Fruit fly (Drosophila melanogaster) whole organism, embryonic: Measurements from ENCODE around the gene CG10801.
A peak's percentile ranks its signal among the peaks of the same experiment; 100 is the strongest.

Source experiments
- Blimp-1 ChIP-seq: fragments of 200-800 bp; sonication (Bioruptor generic); optimal IDR thresholded peaks from 3 replicates; lab custom pipeline; 2018; ENCODE audit warnings: missing biosample characterization, missing genetic modification characterization, mild to moderate bottlenecking, moderate library complexity, missing genetic modification reagents
- CG10543 ChIP-seq: fragments of 200-800 bp; sonication (Bioruptor generic); optimal IDR thresholded peaks from 3 replicates; lab custom pipeline; 2017; ENCODE audit warnings: missing biosample characterization, mild to moderate bottlenecking, missing genetic modification characterization, moderate library complexity
- CG10654 ChIP-seq: fragments of 200-800 bp; sonication (Bioruptor generic); optimal IDR thresholded peaks from 2 replicates; lab custom pipeline; 2016; ENCODE audit warnings: missing biosample characterization, missing genetic modification characterization
- CG11085 ChIP-seq: fragments of 200-800 bp; sonication (Bioruptor generic); IDR thresholded peaks from 2 replicates; pipeline ENCODE4 v1.3.6; 2022; ENCODE audit warnings: missing biosample characterization, missing genetic modification characterization
- CG1233 ChIP-seq: fragments of 200-800 bp; sonication (Bioruptor generic); optimal IDR thresholded peaks from 4 replicates; lab custom pipeline; 2018; ENCODE audit warnings: missing biosample characterization, mild to moderate bottlenecking, missing genetic modification characterization
- CG12769 ChIP-seq: fragments of 200-800 bp; sonication (Bioruptor generic); optimal IDR thresholded peaks from 2 replicates; lab custom pipeline; 2019; ENCODE audit warnings: missing biosample characterization, mild to moderate bottlenecking, missing genetic modification characterization, moderate library complexity
- CG14710 ChIP-seq: fragments of 200-800 bp; sonication (Bioruptor generic); optimal IDR thresholded peaks from 3 replicates; lab custom pipeline; 2019; ENCODE audit warnings: missing biosample characterization, mild to moderate bottlenecking, missing genetic modification characterization, moderate library complexity
- CG1602 ChIP-seq: fragments of 200-800 bp; sonication (Bioruptor generic); optimal IDR thresholded peaks from 3 replicates; lab custom pipeline; 2016; ENCODE audit warnings: missing biosample characterization, missing genetic modification characterization
- CG1603 ChIP-seq: fragments of 200-800 bp; sonication (Bioruptor generic); optimal IDR thresholded peaks from 2 replicates; lab custom pipeline; 2019; ENCODE audit warnings: missing biosample characterization, mild to moderate bottlenecking, missing genetic modification characterization, moderate library complexity
- CG17568 ChIP-seq: fragments of 200-800 bp; sonication (Bioruptor generic); optimal IDR thresholded peaks from 2 replicates; lab custom pipeline; 2018; ENCODE audit warnings: missing biosample characterization, mild to moderate bottlenecking, missing genetic modification characterization, moderate library complexity
- CG18262 ChIP-seq: fragments of 200-800 bp; optimal IDR thresholded peaks from 3 replicates; lab custom pipeline; 2019; ENCODE audit warnings: missing biosample characterization, mild to moderate bottlenecking, missing genetic modification characterization, moderate library complexity
- CG4360 ChIP-seq: fragments of 200-800 bp; sonication (Bioruptor generic); IDR thresholded peaks from 2 replicates; pipeline ENCODE4 v1.3.6; 2022; ENCODE audit warnings: missing biosample characterization, missing genetic modification characterization
- CG43689 ChIP-seq: fragments of 200-800 bp; sonication (Bioruptor generic); IDR thresholded peaks from 2 replicates; pipeline ENCODE4 v1.3.6; 2022; ENCODE audit warnings: missing biosample characterization, missing genetic modification characterization
- CG8765 ChIP-seq: fragments of 200-800 bp; sonication (Bioruptor generic); IDR thresholded peaks from 2 replicates; pipeline ENCODE4 v1.3.6; 2022; ENCODE audit warnings: missing biosample characterization, missing genetic modification characterization
- CG9797 ChIP-seq: fragments of 200-800 bp; sonication (Bioruptor generic); optimal IDR thresholded peaks from 3 replicates; lab custom pipeline; 2018; ENCODE audit warnings: missing biosample characterization, mild to moderate bottlenecking, missing genetic modification characterization
- Ets97D ChIP-seq: fragments of 200-800 bp; sonication (Bioruptor generic); optimal IDR thresholded peaks from 3 replicates; lab custom pipeline; 2016; ENCODE audit warnings: missing biosample characterization, missing genetic modification characterization
- Gsc ChIP-seq: fragments of 200-800 bp; sonication (Bioruptor generic); IDR thresholded peaks from 2 replicates; pipeline ENCODE4 v1.3.6; 2022; ENCODE audit warnings: missing biosample characterization, missing genetic modification characterization
- Hand ChIP-seq: fragments of 200-800 bp; sonication (Bioruptor generic); optimal IDR thresholded peaks from 2 replicates; lab custom pipeline; 2017; ENCODE audit warnings: mild to moderate bottlenecking, missing biosample characterization, missing genetic modification reagents, missing genetic modification characterization
- Hr3 ChIP-seq: fragments of 200-800 bp; sonication (Bioruptor generic); optimal IDR thresholded peaks from 3 replicates; lab custom pipeline; 2016; ENCODE audit warnings: missing biosample characterization, missing genetic modification characterization
- Hr51 ChIP-seq, 2 experiments: fragments of 200-800 bp; sonication (Bioruptor generic); optimal IDR thresholded peaks; 2 replicates in 1 of 2; 3 replicates in 1 of 2; lab custom pipeline; 2016 to 2018; ENCODE audit warnings: missing biosample characterization in 2 of 2, missing genetic modification characterization in 2 of 2, mild to moderate bottlenecking in 1 of 2, moderate library complexity in 1 of 2
- Lhr ChIP-seq: fragments of 200-800 bp; sonication (Bioruptor generic); optimal IDR thresholded peaks from 3 replicates; lab custom pipeline; 2017; ENCODE audit warnings: mild to moderate bottlenecking, missing biosample characterization, missing genetic modification reagents, missing genetic modification characterization
- Lim3 ChIP-seq: fragments of 200-800 bp; sonication (Bioruptor generic); IDR thresholded peaks from 2 replicates; pipeline ENCODE4 v1.3.6; 2022; ENCODE audit warnings: missing biosample characterization, missing genetic modification characterization
- Med ChIP-seq: fragments of 200-800 bp; sonication (Bioruptor generic); peaks from one replicate; lab custom pipeline; 2016; ENCODE audit warnings: missing biosample characterization, missing genetic modification characterization, mild to moderate bottlenecking, inconsistent platforms, moderate library complexity
- Meics ChIP-seq: fragments of 200-800 bp; sonication (Bioruptor generic); optimal IDR thresholded peaks from 2 replicates; lab custom pipeline; 2017; ENCODE audit warnings: missing biosample characterization, mild to moderate bottlenecking, missing genetic modification characterization
- Nf-YB ChIP-seq: fragments of 200-800 bp; sonication (Bioruptor generic); optimal IDR thresholded peaks from 3 replicates; lab custom pipeline; 2019; ENCODE audit warnings: missing biosample characterization, mild to moderate bottlenecking, missing genetic modification characterization, moderate library complexity
- Opbp ChIP-seq: fragments of 200-800 bp; sonication (Bioruptor generic); IDR thresholded peaks from 3 replicates; pipeline ENCODE4 v1.3.6; 2022; ENCODE audit warnings: missing biosample characterization, missing genetic modification characterization; ENCODE audit not compliant: partially characterized antibody
- Stat92E ChIP-seq, 3 experiments: fragments of >200 bp in 2 of 3; fragments of 200-800 bp in 1 of 3; sonication (Bioruptor generic) in 1 of 3; optimal IDR thresholded peaks; 2 replicates each; lab custom pipeline; 2017 to 2019; ENCODE audit warnings: missing biosample characterization in 3 of 3, missing genetic modification characterization in 3 of 3, mild to moderate bottlenecking in 1 of 3, moderate library complexity in 1 of 3
- YL-1 ChIP-seq: fragments of 200-800 bp; sonication (Bioruptor generic); optimal IDR thresholded peaks from 3 replicates; lab custom pipeline; 2017; ENCODE audit warnings: missing biosample characterization, mild to moderate bottlenecking, missing genetic modification characterization
- aop ChIP-seq: fragments of 200-800 bp; sonication (Bioruptor generic); IDR thresholded peaks from 2 replicates; pipeline ENCODE4 v1.3.6; 2022; ENCODE audit warnings: missing biosample characterization, missing genetic modification characterization
- ap ChIP-seq: fragments of 200-800 bp; sonication (Bioruptor generic); IDR thresholded peaks from 2 replicates; pipeline ENCODE4 v1.3.6; 2022; ENCODE audit warnings: missing biosample characterization, missing genetic modification characterization
- bbx ChIP-seq: fragments of 200-800 bp; sonication (Bioruptor generic); IDR thresholded peaks from 2 replicates; pipeline ENCODE4 v1.3.6; 2022; ENCODE audit warnings: missing biosample characterization, missing genetic modification characterization; ENCODE audit not compliant: partially characterized antibody
- ci ChIP-seq: fragments of 200-800 bp; sonication (Bioruptor generic); IDR thresholded peaks from 3 replicates; pipeline ENCODE4 v1.3.6; 2022; ENCODE audit warnings: missing biosample characterization, missing genetic modification characterization
- crol ChIP-seq: fragments of 200-800 bp; sonication (Bioruptor generic); IDR thresholded peaks from 2 replicates; pipeline ENCODE4 v1.3.6; 2022; ENCODE audit warnings: missing biosample characterization, missing genetic modification characterization
- dan ChIP-seq: fragments of 200-800 bp; sonication (Bioruptor generic); IDR thresholded peaks from 2 replicates; pipeline ENCODE4 v1.3.6; 2022; ENCODE audit warnings: missing biosample characterization, missing genetic modification characterization
- en ChIP-seq: fragments of 200-800 bp; sonication (Bioruptor generic); optimal IDR thresholded peaks from 2 replicates; lab custom pipeline; 2016; ENCODE audit warnings: missing biosample characterization, missing genetic modification characterization
- ewg ChIP-seq: fragments of 200-800 bp; sonication (Bioruptor generic); optimal IDR thresholded peaks from 3 replicates; lab custom pipeline; 2017; ENCODE audit warnings: mild to moderate bottlenecking, missing biosample characterization, missing genetic modification reagents, missing genetic modification characterization
- ftz-f1 ChIP-seq: fragments of 200-800 bp; sonication (Bioruptor generic); optimal IDR thresholded peaks from 2 replicates; lab custom pipeline; 2016; ENCODE audit warnings: missing biosample characterization, missing genetic modification characterization
- grau ChIP-seq: fragments of 200-800 bp; optimal IDR thresholded peaks from 3 replicates; lab custom pipeline; 2019; ENCODE audit warnings: missing biosample characterization, mild to moderate bottlenecking, missing genetic modification characterization, moderate library complexity
- grn ChIP-seq: fragments of 200-800 bp; sonication (Bioruptor generic); optimal IDR thresholded peaks from 3 replicates; lab custom pipeline; 2017; ENCODE audit warnings: missing biosample characterization, missing genetic modification characterization
- gsb-n ChIP-seq: fragments of 200-800 bp; sonication (Bioruptor generic); optimal IDR thresholded peaks from 3 replicates; lab custom pipeline; 2018; ENCODE audit warnings: missing biosample characterization, mild to moderate bottlenecking, missing genetic modification characterization
- hb ChIP-seq: fragments of 200-800 bp; sonication (Bioruptor generic); IDR thresholded peaks from 3 replicates; pipeline ENCODE4 v1.3.6; 2022; ENCODE audit warnings: missing biosample characterization, missing genetic modification characterization; ENCODE audit not compliant: partially characterized antibody
- hbn ChIP-seq: fragments of 200-800 bp; sonication (Bioruptor generic); IDR thresholded peaks from 2 replicates; pipeline ENCODE4 v1.3.6; 2022; ENCODE audit warnings: missing biosample characterization, missing genetic modification characterization; ENCODE audit not compliant: partially characterized antibody
- jigr1 ChIP-seq: fragments of 200-800 bp; sonication (Bioruptor generic); IDR thresholded peaks from 3 replicates; pipeline ENCODE4 v1.3.6; 2022; ENCODE audit warnings: missing biosample characterization, missing genetic modification characterization
- mam ChIP-seq: fragments of 200-800 bp; sonication (Bioruptor generic); optimal IDR thresholded peaks from 3 replicates; lab custom pipeline; 2016; ENCODE audit warnings: missing biosample characterization, missing genetic modification characterization
- phol ChIP-seq: fragments of 200-800 bp; sonication (Bioruptor generic); optimal IDR thresholded peaks from 3 replicates; lab custom pipeline; 2018; ENCODE audit warnings: missing biosample characterization, mild to moderate bottlenecking, missing genetic modification characterization, moderate library complexity
- sens-2 ChIP-seq: fragments of 200-800 bp; sonication (Bioruptor generic); IDR thresholded peaks from 2 replicates; pipeline ENCODE4 v1.3.6; 2022; ENCODE audit warnings: missing biosample characterization, missing genetic modification characterization
- slbo ChIP-seq: fragments of 200-800 bp; sonication (Bioruptor generic); IDR thresholded peaks from 2 replicates; pipeline ENCODE4 v1.3.6; 2022; ENCODE audit warnings: missing biosample characterization, missing genetic modification characterization
- sqz ChIP-seq: fragments of 200-800 bp; sonication (Bioruptor generic); optimal IDR thresholded peaks from 3 replicates; lab custom pipeline; 2018; ENCODE audit warnings: missing biosample characterization, mild to moderate bottlenecking, missing genetic modification characterization
- sug ChIP-seq: fragments of 200-800 bp; optimal IDR thresholded peaks from 2 replicates; lab custom pipeline; 2019; ENCODE audit warnings: missing biosample characterization, mild to moderate bottlenecking, missing genetic modification characterization, moderate library complexity
- toy ChIP-seq: fragments of 200-800 bp; sonication (Bioruptor generic); IDR thresholded peaks from 2 replicates; pipeline ENCODE4 v1.3.6; 2022; ENCODE audit warnings: missing biosample characterization, missing genetic modification characterization
- vnd ChIP-seq: fragments of 200-800 bp; sonication (Bioruptor generic); IDR thresholded peaks from 3 replicates; pipeline ENCODE4 v1.3.6; 2022; ENCODE audit warnings: missing biosample characterization, missing genetic modification characterization; ENCODE audit not compliant: partially characterized antibody

The CG10801 gene

DNA sequence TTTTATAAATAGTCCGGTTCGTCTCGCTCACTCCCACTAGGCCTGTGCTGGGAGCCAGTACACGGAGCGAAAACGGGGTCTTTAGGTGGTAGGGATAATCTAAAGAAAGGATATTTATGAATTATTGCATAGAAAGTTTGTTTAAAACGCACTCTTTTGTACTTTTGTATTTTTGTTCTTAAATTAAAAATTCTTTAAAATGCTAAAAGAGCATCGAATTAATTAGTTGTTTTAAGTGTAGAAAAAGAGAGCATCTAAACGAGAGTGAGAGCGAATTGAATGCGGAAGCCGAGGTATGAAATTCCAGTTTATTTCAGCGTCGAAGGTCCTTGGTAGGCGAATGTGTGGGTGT lies 32.8 kb upstream of the CG10801 start (continued):
- TF ChIP-seq Hand (no peak), crol (GFP tag; lab: Robert Waterston, UW) (no peak), gsb-n (peak; percentile 87), CG4360 (GFP tag; lab: Robert Waterston, UW) (0 out of 2 replicates have a peak, but pooled peaks have one; percentile 6), CG1233 (no peak), Lhr (GFP tag; lab: Kevin White, UChicago) (peak; percentile 36), grau (tag; lab: Kevin White, UChicago) (peak; percentile 84), toy (GFP tag; lab: Robert Waterston, UW) (no peak), CG10654 (GFP tag; lab: Kevin White, UChicago) (peak; percentile 42), Opbp (GFP tag; lab: Robert Waterston, UW) (no peak), hbn (no peak), Lim3 (GFP tag; lab: Robert Waterston, UW) (no peak), ftz-f1 (GFP tag; lab: Kevin White, UChicago) (no peak), CG14710 (tag; lab: Kevin White, UChicago) (peak; percentile 59), phol (tag; lab: Kevin White, UChicago) (peak; percentile 67), CG1603 (peak; percentile 79), CG9797 (GFP tag; lab: Kevin White, UChicago) (no peak), Hr51 (GFP tag; optimal IDR thresholded peaks at IDR 0.05; lab: Kevin White, UChicago) (peak; percentile 75 to 82), Ets97D (GFP tag; lab: Kevin White, UChicago) (peak; percentile 29), ci (GFP tag; lab: Robert Waterston, UW) (peak; percentile 87), CG43689 (no peak), en (GFP tag; lab: Kevin White, UChicago) (peak; percentile 17), sqz (GFP tag; lab: Kevin White, UChicago) (no peak), Hr3 (GFP tag; lab: Kevin White, UChicago) (peak; percentile 77), Meics (GFP tag; lab: Kevin White, UChicago) (no peak)
- TF ChIP-seq, all 482 proteins: peak for 295

- no peak for TF ChIP-seq CG8765
- TF ChIP-seq CG10543 (GFP tag; lab: Kevin White, UChicago), result no peak
- TF ChIP-seq Med (GFP tag; lab: Kevin White, UChicago), result peak; percentile 59
- TF ChIP-seq bbx (GFP tag; lab: Robert Waterston, UW), result no peak
- no peak for TF ChIP-seq hb (GFP tag; lab: Robert Waterston, UW)
- TF ChIP-seq sens-2 (GFP tag; lab: Robert Waterston, UW), result no peak
- no peak for TF ChIP-seq Blimp-1 (GFP tag; lab: Kevin White, UChicago)
- no peak for TF ChIP-seq Gsc (GFP tag; lab: Robert Waterston, UW)
- no peak for TF ChIP-seq dan
- TF ChIP-seq grn (GFP tag; lab: Kevin White, UChicago), result peak; percentile 69
- TF ChIP-seq Stat92E (GFP tag; optimal IDR thresholded peaks at IDR 0.05; lab: Kevin White, UChicago), result no peak
- no peak for TF ChIP-seq ewg (GFP tag; lab: Kevin White, UChicago)
- no peak for TF ChIP-seq CG11085 (GFP tag; lab: Robert Waterston, UW)
- no peak for TF ChIP-seq mam
- TF ChIP-seq CG12769 (tag; lab: Kevin White, UChicago), result peak; percentile 17
- no peak for TF ChIP-seq phol (tag; lab: Kevin White, UChicago)
- TF ChIP-seq Nf-YB (GFP tag; lab: Kevin White, UChicago), result no peak
- peak; percentile 81 for TF ChIP-seq sug (tag; lab: Kevin White, UChicago)
- no peak for TF ChIP-seq vnd (GFP tag; lab: Robert Waterston, UW)
- TF ChIP-seq CG1602 (GFP tag; lab: Kevin White, UChicago), result no peak
- no peak for TF ChIP-seq ap (GFP tag; lab: Robert Waterston, UW)
- TF ChIP-seq aop (GFP tag; lab: Robert Waterston, UW), result no peak
- 0 out of 2 replicates have a peak, but pooled peaks have one; percentile 12 for TF ChIP-seq slbo (GFP tag; lab: Robert Waterston, UW)
- TF ChIP-seq CG17568 (GFP tag; lab: Kevin White, UChicago), result no peak
- TF ChIP-seq YL-1 (GFP tag; lab: Kevin White, UChicago), result no peak
- TF ChIP-seq jigr1, result no peak
- no peak for TF ChIP-seq CG18262
- TF ChIP-seq Opbp (GFP tag; lab: Robert Waterston, UW), result no peak
These were observed 30.4 kb upstream of the CG10801 start for dm6 chrX:3429952-3430351.
